5 fruit fly cellular contexts compared by ENCODE assay signal in the genomic region with DNA sequence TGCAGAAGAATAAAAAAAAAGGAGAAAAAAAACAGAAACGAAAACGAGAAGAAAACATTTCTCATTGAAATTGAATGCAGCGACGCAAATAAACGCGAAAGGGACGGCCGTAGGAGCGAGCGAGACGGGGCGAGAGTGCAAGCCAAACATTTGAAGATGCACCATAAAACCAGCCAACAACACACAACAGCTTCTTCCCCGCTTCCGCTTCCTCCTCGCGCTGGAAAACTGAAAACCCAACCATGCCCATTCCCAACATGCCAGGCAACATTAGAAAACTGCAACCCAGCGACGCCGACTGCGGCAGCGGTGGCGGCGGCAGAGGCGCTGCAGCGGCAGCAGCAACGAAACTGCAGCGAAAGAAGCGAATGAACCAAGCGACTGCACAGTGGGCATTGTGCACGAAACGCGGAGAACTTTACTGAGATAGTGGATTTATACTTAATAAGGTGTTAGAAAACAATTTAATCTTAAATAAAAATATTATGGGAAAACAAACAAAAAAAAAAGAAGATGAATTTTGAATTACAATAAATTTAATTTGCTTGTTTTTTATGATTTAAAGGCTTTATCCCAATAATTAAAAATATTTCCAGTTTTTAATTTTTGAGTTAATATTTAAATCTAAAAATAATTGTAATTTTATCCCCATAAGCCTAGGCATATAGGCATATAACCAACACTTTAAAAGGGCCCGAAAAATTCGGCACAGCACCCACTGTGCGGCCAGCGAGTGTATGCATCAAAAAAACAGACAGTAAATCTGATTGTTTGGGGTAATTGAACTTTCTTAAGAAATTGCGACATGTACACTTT.
A peak's percentile ranks its signal among the peaks of the same experiment; 100 is the strongest.
TF ChIP-seq lines count a peak whose summit lies in the region.

No protein-coding gene starts in this region.

- TF ChIP-seq CTCF in whole organism, embryonic (GFP tag; optimal IDR thresholded peaks at IDR 0.05; lab: Kevin White, UChicago): peak; percentile 1

TF ChIP-seq in whole organism, adult, 20 proteins besides CTCF, POLR2A, EP300 and RAD21 (continues in another document):
- TF ChIP-seq pad (GFP tag; optimal IDR thresholded peaks at IDR 0.05; lab: Kevin White, UChicago) (peak; percentile 27), Clk (GFP tag; optimal IDR thresholded peaks at IDR 0.05; lab: Kevin White, UChicago) (no peak), CG7101 (tag; optimal IDR thresholded peaks at IDR 0.05; lab: Kevin White, UChicago) (no peak), CG12768 (GFP tag; optimal IDR thresholded peaks at IDR 0.05; lab: Kevin White, UChicago) (no peak), cic (GFP tag; optimal IDR thresholded peaks at IDR 0.05; lab: Kevin White, UChicago) (no peak), kay (GFP tag; lab: Kevin White, UChicago; ENCODE audit: borderline replicate concordance) (peak; percentile 49), CG11617 (GFP tag; optimal IDR thresholded peaks at IDR 0.05; lab: Kevin White, UChicago) (no peak), CG14711 (tag; optimal IDR thresholded peaks at IDR 0.05; lab: Kevin White, UChicago) (peak; percentile 53), Hr96 (GFP tag; optimal IDR thresholded peaks at IDR 0.05; lab: Kevin White, UChicago) (no peak), CG7045 (GFP tag; optimal IDR thresholded peaks at IDR 0.05; lab: Kevin White, UChicago) (no peak), CG5204 (GFP tag; optimal IDR thresholded peaks at IDR 0.05; lab: Kevin White, UChicago) (no peak), CG33017 (tag; optimal IDR thresholded peaks at IDR 0.05; lab: Kevin White, UChicago) (no peak), ovo (GFP tag; optimal IDR thresholded peaks at IDR 0.05; lab: Kevin White, UChicago) (no peak), bab1 (GFP tag; optimal IDR thresholded peaks at IDR 0.05; lab: Kevin White, UChicago) (peak; percentile 27), toe (GFP tag; optimal IDR thresholded peaks at IDR 0.05; lab: Kevin White, UChicago) (no peak), cnc (optimal IDR thresholded peaks at IDR 0.05; lab: Kevin White, UChicago) (no peak), Mnt (GFP tag; optimal IDR thresholded peaks at IDR 0.05; lab: Kevin White, UChicago) (no peak)

TF ChIP-seq in whole organism, embryonic, 481 proteins besides CTCF, POLR2A, EP300 and RAD21 (continues in another document):
- TF ChIP-seq CG10274 (GFP tag; optimal IDR thresholded peaks at IDR 0.05; lab: Kevin White, UChicago): no peak
- no peak for TF ChIP-seq gro (GFP tag; optimal IDR thresholded peaks at IDR 0.05; lab: Kevin White, UChicago)
- TF ChIP-seq vnd (GFP tag; IDR thresholded peaks at IDR 0.05; lab: Robert Waterston, UW; ENCODE audit: partially characterized antibody): no peak
- peak; percentile 74 for TF ChIP-seq CG10267 (tag; optimal IDR thresholded peaks at IDR 0.05; lab: Kevin White, UChicago)
- no peak for TF ChIP-seq D19B (GFP tag; optimal IDR thresholded peaks at IDR 0.05; lab: Kevin White, UChicago)
- peak; percentile 36 for TF ChIP-seq Jarid2 (GFP tag; optimal IDR thresholded peaks at IDR 0.05; lab: Kevin White, UChicago)
- peak; percentile 80 for TF ChIP-seq CG2678 (tag; optimal IDR thresholded peaks at IDR 0.05; lab: Kevin White, UChicago)
- no peak for TF ChIP-seq Deaf1 (tag; optimal IDR thresholded peaks at IDR 0.05; lab: Kevin White, UChicago)
- TF ChIP-seq sd (tag; optimal IDR thresholded peaks at IDR 0.05; lab: Kevin White, UChicago): no peak
- peak; percentile 19 for TF ChIP-seq CG13296 (GFP tag; optimal IDR thresholded peaks at IDR 0.05; lab: Kevin White, UChicago)
- no peak for TF ChIP-seq CG11696 (GFP tag; IDR thresholded peaks at IDR 0.05; lab: Robert Waterston, UW)
- TF ChIP-seq Poxn (GFP tag; IDR thresholded peaks at IDR 0.05; lab: Robert Waterston, UW): no peak
- peak; percentile 50 for TF ChIP-seq chn (GFP tag; optimal IDR thresholded peaks at IDR 0.05; lab: Kevin White, UChicago)
- peak; percentile 82 for TF ChIP-seq Drgx (GFP tag; IDR thresholded peaks at IDR 0.05; lab: Robert Waterston, UW)
- TF ChIP-seq CG4820 (GFP tag; optimal IDR thresholded peaks at IDR 0.05; lab: Kevin White, UChicago): peak; percentile 66
- TF ChIP-seq Dbx (GFP tag; IDR thresholded peaks at IDR 0.05; lab: Robert Waterston, UW): no peak
- peak; percentile 3 for TF ChIP-seq NfI (GFP tag; optimal IDR thresholded peaks at IDR 0.05; lab: Kevin White, UChicago)

TF ChIP-seq in whole organism, prepupa, 60 proteins besides CTCF, POLR2A, EP300 and RAD21 (continues in another document):
- TF ChIP-seq CG6792 (GFP tag; optimal IDR thresholded peaks at IDR 0.05; lab: Kevin White, UChicago): peak; percentile 80
- peak; percentile 96 for TF ChIP-seq Smox (GFP tag; optimal IDR thresholded peaks at IDR 0.05; lab: Kevin White, UChicago)
- peak; percentile 99 for TF ChIP-seq CG32006 (GFP tag; optimal IDR thresholded peaks at IDR 0.05; lab: Kevin White, UChicago)
- TF ChIP-seq CG6163 (GFP tag; IDR thresholded peaks at IDR 0.05; lab: Robert Waterston, UW): peak; percentile 80; the same call in 2 of the 3 replicates
- TF ChIP-seq CG16779 (tag; optimal IDR thresholded peaks at IDR 0.05; lab: Kevin White, UChicago): peak; percentile 84
- peak; percentile 93 for TF ChIP-seq cyc (GFP tag; optimal IDR thresholded peaks at IDR 0.05; lab: Kevin White, UChicago)
- TF ChIP-seq CG6854 (GFP tag; optimal IDR thresholded peaks at IDR 0.05; lab: Kevin White, UChicago): peak; percentile 78
- TF ChIP-seq Hr38 (GFP tag; optimal IDR thresholded peaks at IDR 0.05; lab: Kevin White, UChicago): no peak
- TF ChIP-seq fd85E (GFP tag; optimal IDR thresholded peaks at IDR 0.05; lab: Kevin White, UChicago): peak; percentile 23
- peak; percentile 73 for TF ChIP-seq CG3032 (tag; optimal IDR thresholded peaks at IDR 0.05; lab: Kevin White, UChicago)
- peak; percentile 69 for TF ChIP-seq fd59A (GFP tag; optimal IDR thresholded peaks at IDR 0.05; lab: Kevin White, UChicago)
- peak; percentile 94 for TF ChIP-seq CG8119 (GFP tag; IDR thresholded peaks at IDR 0.05; lab: Robert Waterston, UW)
- peak; percentile 61 for TF ChIP-seq CG10669 (GFP tag; optimal IDR thresholded peaks at IDR 0.05; lab: Kevin White, UChicago)
- peak; percentile 99 for TF ChIP-seq CG4318 (GFP tag; optimal IDR thresholded peaks at IDR 0.05; lab: Kevin White, UChicago)
- peak; percentile 96 for TF ChIP-seq CG6276 (GFP tag; optimal IDR thresholded peaks at IDR 0.05; lab: Kevin White, UChicago)
- TF ChIP-seq svp (GFP tag; lab: Kevin White, UChicago): peak; percentile 98
- peak in 1 of 2 experiments; percentile 99 for TF ChIP-seq salr (GFP tag; optimal IDR thresholded peaks at IDR 0.05; lab: Kevin White, UChicago)

TF ChIP-seq in whole organism, pupa, 21 proteins besides CTCF, POLR2A, EP300 and RAD21 (continues in another document):
- TF ChIP-seq CG8301 (tag; optimal IDR thresholded peaks at IDR 0.05; lab: Kevin White, UChicago) (peak; percentile 95), rn (GFP tag; IDR thresholded peaks at IDR 0.05; lab: Robert Waterston, UW) (peak; percentile 85), CG32121 (GFP tag; IDR thresholded peaks at IDR 0.05; lab: Robert Waterston, UW) (peak; percentile 71), CG34367 (tag; optimal IDR thresholded peaks at IDR 0.05; lab: Kevin White, UChicago) (peak; percentile 60), EcR (GFP tag; optimal IDR thresholded peaks at IDR 0.05; lab: Kevin White, UChicago) (no peak), gl (tag; optimal IDR thresholded peaks at IDR 0.05; lab: Kevin White, UChicago) (no peak), D1 (tag; optimal IDR thresholded peaks at IDR 0.05; lab: Kevin White, UChicago) (peak; percentile 57), CG13204 (GFP tag; optimal IDR thresholded peaks at IDR 0.05; lab: Kevin White, UChicago) (no peak), Ets98B (GFP tag; IDR thresholded peaks at IDR 0.05; lab: Robert Waterston, UW) (peak; percentile 53; the same call in 1 of the 2 replicates), CG4496 (GFP tag; IDR thresholded peaks at IDR 0.05; lab: Robert Waterston, UW) (peak; percentile 84), CG10348 (GFP tag; IDR thresholded peaks at IDR 0.05; lab: Robert Waterston, UW) (peak; percentile 57; the same call in 1 of the 2 replicates), CG9948 (tag; optimal IDR thresholded peaks at IDR 0.05; lab: Kevin White, UChicago) (peak; percentile 89), CG12605 (GFP tag; IDR thresholded peaks at IDR 0.05; lab: Robert Waterston, UW) (peak; percentile 71), CG17806 (tag; optimal IDR thresholded peaks at IDR 0.05; lab: Kevin White, UChicago) (peak; percentile 73), Pif1B (GFP tag; optimal IDR thresholded peaks at IDR 0.05; lab: Kevin White, UChicago) (peak; percentile 85), fd96Ca (GFP tag; IDR thresholded peaks at IDR 0.05; lab: Robert Waterston, UW) (peak; percentile 87), Pif1A (GFP tag; optimal IDR thresholded peaks at IDR 0.05; lab: Kevin White, UChicago) (peak; percentile 87), Snoo (tag; optimal IDR thresholded peaks at IDR 0.05; lab: Kevin White, UChicago) (peak; percentile 96)

TF ChIP-seq in whole organism, wandering third instar larva, 38 proteins besides CTCF, POLR2A, EP300 and RAD21 (continues in another document):
- TF ChIP-seq Dif (GFP tag; optimal IDR thresholded peaks at IDR 0.05; lab: Kevin White, UChicago; ENCODE audit: partially characterized antibody): no peak
- peak; percentile 74 for TF ChIP-seq sage (GFP tag; optimal IDR thresholded peaks at IDR 0.05; lab: Kevin White, UChicago)
- no peak for TF ChIP-seq dl (GFP tag; optimal IDR thresholded peaks at IDR 0.05; lab: Kevin White, UChicago; ENCODE audit: insufficient read depth in 1 of 2, partially characterized antibody in 2 of 2)
- no peak for TF ChIP-seq usp (GFP tag; optimal IDR thresholded peaks at IDR 0.05; lab: Kevin White, UChicago)
- peak; percentile 86 for TF ChIP-seq h (GFP tag; optimal IDR thresholded peaks at IDR 0.05; lab: Kevin White, UChicago)
- TF ChIP-seq ey (GFP tag; optimal IDR thresholded peaks at IDR 0.05; lab: Kevin White, UChicago): peak; percentile 74
- no peak for TF ChIP-seq CG32264 (GFP tag; optimal IDR thresholded peaks at IDR 0.05; lab: Kevin White, UChicago)
- no peak for TF ChIP-seq CrebA (GFP tag; optimal IDR thresholded peaks at IDR 0.05; lab: Kevin White, UChicago; ENCODE audit: borderline replicate concordance)
- TF ChIP-seq Abd-B (GFP tag; optimal IDR thresholded peaks at IDR 0.05; lab: Kevin White, UChicago): no peak
- peak; percentile 28 for TF ChIP-seq sv (GFP tag; optimal IDR thresholded peaks at IDR 0.05; lab: Kevin White, UChicago)
- peak; percentile 21 for TF ChIP-seq brk (GFP tag; optimal IDR thresholded peaks at IDR 0.05; lab: Kevin White, UChicago)
- TF ChIP-seq Hr83 (GFP tag; optimal IDR thresholded peaks at IDR 0.05; lab: Kevin White, UChicago; ENCODE audit: poor library complexity, severe bottlenecking): no peak
- TF ChIP-seq GATAd (GFP tag; optimal IDR thresholded peaks at IDR 0.05; lab: Kevin White, UChicago): peak; percentile 28
- peak; percentile 53 for TF ChIP-seq Hnf4 (GFP tag; optimal IDR thresholded peaks at IDR 0.05; lab: Kevin White, UChicago)
- TF ChIP-seq CG9705 (GFP tag; optimal IDR thresholded peaks at IDR 0.05; lab: Kevin White, UChicago): peak; percentile 76
- peak; percentile 24 for TF ChIP-seq Rel (GFP tag; optimal IDR thresholded peaks at IDR 0.05; lab: Kevin White, UChicago)
- no peak for TF ChIP-seq Rel (tag; optimal IDR thresholded peaks at IDR 0.05; lab: Kevin White, UChicago)
- peak; percentile 67 for TF ChIP-seq woc (GFP tag; optimal IDR thresholded peaks at IDR 0.05; lab: Kevin White, UChicago)
- TF ChIP-seq foxo (GFP tag; optimal IDR thresholded peaks at IDR 0.05; lab: Kevin White, UChicago): peak; percentile 50 to 88
